Fruit fly (Drosophila melanogaster) whole organism, embryonic: ENCODE results near the gene betaGlu.

Source experiments
- Bgb ChIP-seq: fragments of 200-800 bp; sonication (Bioruptor generic); IDR thresholded peaks from 2 replicates; pipeline ENCODE4 v1.3.6; 2022; ENCODE audit warnings: missing biosample characterization, missing genetic modification characterization; ENCODE audit not compliant: partially characterized antibody
- CG10431 ChIP-seq: fragments of 200-800 bp; sonication (Bioruptor generic); optimal IDR thresholded peaks from 3 replicates; lab custom pipeline; 2018; ENCODE audit warnings: missing biosample characterization, mild to moderate bottlenecking, missing genetic modification characterization
- CG11247 ChIP-seq: fragments of 200-800 bp; sonication (Bioruptor generic); IDR thresholded peaks from 2 replicates; pipeline ENCODE4 v1.3.6; 2022; ENCODE audit warnings: missing biosample characterization, missing genetic modification characterization
- CG11456 ChIP-seq: fragments of 200-800 bp; sonication (Bioruptor generic); IDR thresholded peaks from 3 replicates; pipeline ENCODE4 v1.3.6; 2022; ENCODE audit warnings: missing biosample characterization, missing genetic modification characterization
- CG11723 ChIP-seq: fragments of 200-800 bp; sonication (Bioruptor generic); optimal IDR thresholded peaks from 2 replicates; lab custom pipeline; 2017; ENCODE audit warnings: missing biosample characterization, mild to moderate bottlenecking, missing genetic modification characterization
- CG12299 ChIP-seq: fragments of 200-800 bp; sonication (Bioruptor generic); optimal IDR thresholded peaks from 2 replicates; lab custom pipeline; 2018; ENCODE audit warnings: missing biosample characterization, mild to moderate bottlenecking, missing genetic modification characterization
- CG13775 ChIP-seq: fragments of 200-800 bp; sonication (Bioruptor generic); optimal IDR thresholded peaks from 3 replicates; lab custom pipeline; 2017; ENCODE audit warnings: missing biosample characterization, mild to moderate bottlenecking, missing genetic modification characterization
- CG14667 ChIP-seq: fragments of 200-800 bp; sonication (Bioruptor generic); IDR thresholded peaks from 2 replicates; pipeline ENCODE4 v1.3.6; 2022; ENCODE audit warnings: missing biosample characterization, missing genetic modification characterization
- CG17361 ChIP-seq: fragments of 200-800 bp; sonication (Bioruptor generic); IDR thresholded peaks from 3 replicates; pipeline ENCODE4 v1.3.6; 2022; ENCODE audit warnings: missing biosample characterization, missing genetic modification characterization
- CG17385 ChIP-seq: fragments of 200-800 bp; sonication (Bioruptor generic); optimal IDR thresholded peaks from 3 replicates; lab custom pipeline; 2018; ENCODE audit warnings: missing biosample characterization, mild to moderate bottlenecking, missing genetic modification characterization
- CG2129 ChIP-seq: fragments of 200-800 bp; sonication (Bioruptor generic); IDR thresholded peaks from 2 replicates; pipeline ENCODE4 v1.3.6; 2022; ENCODE audit warnings: missing biosample characterization, missing genetic modification characterization; ENCODE audit not compliant: partially characterized antibody
- CG30431 ChIP-seq: fragments of 200-800 bp; sonication (Bioruptor generic); optimal IDR thresholded peaks from 2 replicates; lab custom pipeline; 2017; ENCODE audit warnings: missing biosample characterization, missing genetic modification characterization
- CG4282 ChIP-seq: fragments of 200-800 bp; sonication (Bioruptor generic); optimal IDR thresholded peaks from 2 replicates; lab custom pipeline; 2016; ENCODE audit warnings: missing biosample characterization, missing genetic modification characterization
- CG6813 ChIP-seq: fragments of 200-800 bp; sonication (Bioruptor generic); optimal IDR thresholded peaks from 2 replicates; lab custom pipeline; 2017; ENCODE audit warnings: missing biosample characterization, missing genetic modification characterization, mild to moderate bottlenecking, moderate library complexity, missing genetic modification reagents
- CG8089 ChIP-seq: fragments of 200-800 bp; sonication (Bioruptor generic); optimal IDR thresholded peaks from 3 replicates; lab custom pipeline; 2016; ENCODE audit warnings: missing biosample characterization, missing genetic modification characterization
- CG9932 ChIP-seq: fragments of 200-800 bp; sonication (Bioruptor generic); IDR thresholded peaks from 2 replicates; pipeline ENCODE4 v1.3.6; 2022; ENCODE audit warnings: missing biosample characterization, missing genetic modification characterization
- CTCF ChIP-seq: fragments of 200-800 bp; sonication (Bioruptor generic); optimal IDR thresholded peaks from 2 replicates; lab custom pipeline; 2017; ENCODE audit warnings: missing biosample characterization, mild to moderate bottlenecking, missing genetic modification characterization, moderate library complexity
- Chrac-16 ChIP-seq: fragments of 200-800 bp; sonication (Bioruptor generic); optimal IDR thresholded peaks from 3 replicates; lab custom pipeline; 2016; ENCODE audit warnings: missing biosample characterization, missing genetic modification characterization
- Dbx ChIP-seq: fragments of 200-800 bp; sonication (Bioruptor generic); IDR thresholded peaks from 3 replicates; pipeline ENCODE4 v1.3.6; 2022; ENCODE audit warnings: missing biosample characterization, missing genetic modification characterization
- Dll ChIP-seq: fragments of 200-800 bp; sonication (Bioruptor generic); IDR thresholded peaks from 4 replicates; pipeline ENCODE4 v1.3.6; 2022; ENCODE audit warnings: missing biosample characterization, missing genetic modification characterization; ENCODE audit not compliant: partially characterized antibody
- Ets97D ChIP-seq: fragments of 200-800 bp; sonication (Bioruptor generic); optimal IDR thresholded peaks from 3 replicates; lab custom pipeline; 2016; ENCODE audit warnings: missing biosample characterization, missing genetic modification characterization
- Jarid2 ChIP-seq: fragments of 200-800 bp; sonication (Bioruptor generic); optimal IDR thresholded peaks from 3 replicates; lab custom pipeline; 2017; ENCODE audit warnings: mild to moderate bottlenecking, missing biosample characterization, missing genetic modification reagents, missing genetic modification characterization
- MBD-R2 ChIP-seq: fragments of 200-800 bp; sonication (Bioruptor generic); IDR thresholded peaks from 2 replicates; pipeline ENCODE4 v1.3.6; 2022; ENCODE audit warnings: missing biosample characterization, missing genetic modification characterization
- Mad ChIP-seq: fragments of 200-800 bp; sonication (Bioruptor generic); optimal IDR thresholded peaks from 2 replicates; lab custom pipeline; 2016; ENCODE audit warnings: missing biosample characterization, missing genetic modification characterization
- Nf-YA ChIP-seq: fragments of 200-800 bp; sonication (Bioruptor generic); IDR thresholded peaks from 2 replicates; pipeline ENCODE4 v1.3.6; 2022; ENCODE audit warnings: missing biosample characterization, missing genetic modification characterization
- Nf-YC ChIP-seq: fragments of 200-800 bp; optimal IDR thresholded peaks from 3 replicates; lab custom pipeline; 2019; ENCODE audit warnings: missing biosample characterization, mild to moderate bottlenecking, missing genetic modification characterization, moderate library complexity
- Scr ChIP-seq: fragments of 200-800 bp; sonication (Bioruptor generic); IDR thresholded peaks from 2 replicates; pipeline ENCODE4 v1.3.6; 2022; ENCODE audit warnings: missing biosample characterization, missing genetic modification characterization; ENCODE audit not compliant: partially characterized antibody
- Spps ChIP-seq: fragments of 200-800 bp; sonication (Bioruptor generic); optimal IDR thresholded peaks from 2 replicates; lab custom pipeline; 2018; ENCODE audit warnings: missing biosample characterization, mild to moderate bottlenecking, missing genetic modification characterization
- Taf1 ChIP-seq: fragments of 200-800 bp; sonication (Bioruptor generic); IDR thresholded peaks from 2 replicates; pipeline ENCODE4 v1.3.6; 2022; ENCODE audit warnings: missing biosample characterization, missing genetic modification characterization
- Tbp ChIP-seq: fragments of >200 bp; optimal IDR thresholded peaks from 2 replicates; lab custom pipeline; 2018; ENCODE audit warnings: missing biosample characterization, missing genetic modification characterization
- aop ChIP-seq: fragments of 200-800 bp; sonication (Bioruptor generic); IDR thresholded peaks from 2 replicates; pipeline ENCODE4 v1.3.6; 2022; ENCODE audit warnings: missing biosample characterization, missing genetic modification characterization
- az2 ChIP-seq: fragments of 200-800 bp; sonication (Bioruptor generic); optimal IDR thresholded peaks from 3 replicates; lab custom pipeline; 2016; ENCODE audit warnings: missing biosample characterization, missing genetic modification characterization
- bigmax ChIP-seq: fragments of 200-800 bp; sonication (Bioruptor generic); optimal IDR thresholded peaks from 2 replicates; lab custom pipeline; 2018; ENCODE audit warnings: missing biosample characterization, mild to moderate bottlenecking, missing genetic modification characterization
- croc ChIP-seq: fragments of 200-800 bp; sonication (Bioruptor generic); conservative IDR thresholded peaks from 3 replicates; pipeline ENCODE4 v1.3.6; 2022; ENCODE audit warnings: missing biosample characterization, missing genetic modification characterization
- crol ChIP-seq: fragments of 200-800 bp; sonication (Bioruptor generic); IDR thresholded peaks from 2 replicates; pipeline ENCODE4 v1.3.6; 2022; ENCODE audit warnings: missing biosample characterization, missing genetic modification characterization
- ewg ChIP-seq: fragments of 200-800 bp; sonication (Bioruptor generic); optimal IDR thresholded peaks from 3 replicates; lab custom pipeline; 2017; ENCODE audit warnings: mild to moderate bottlenecking, missing biosample characterization, missing genetic modification reagents, missing genetic modification characterization
- gsb ChIP-seq: fragments of 200-800 bp; sonication (Bioruptor generic); IDR thresholded peaks from 2 replicates; pipeline ENCODE4 v1.3.6; 2022; ENCODE audit warnings: missing biosample characterization, missing genetic modification characterization
- hkb ChIP-seq, 2 experiments: fragments of 200-800 bp in 1 of 2; fragments of >200 bp in 1 of 2; sonication (Bioruptor generic) in 1 of 2; IDR thresholded peaks in 1 of 2; optimal IDR thresholded peaks in 1 of 2; 2 replicates each; pipeline versions ENCODE4 v1.3.6 to Lab custom; 2017 to 2022; ENCODE audit warnings: missing biosample characterization in 1 of 2, missing genetic modification characterization in 1 of 2
- jing ChIP-seq: fragments of 200-800 bp; sonication (Bioruptor generic); optimal IDR thresholded peaks from 2 replicates; lab custom pipeline; 2018; ENCODE audit warnings: missing biosample characterization, mild to moderate bottlenecking, missing genetic modification characterization
- kah ChIP-seq: fragments of 200-800 bp; sonication (Bioruptor generic); optimal IDR thresholded peaks from 2 replicates; lab custom pipeline; 2018; ENCODE audit warnings: missing biosample characterization, mild to moderate bottlenecking, missing genetic modification characterization
- mirr ChIP-seq: fragments of 200-800 bp; sonication (Bioruptor generic); optimal IDR thresholded peaks from 3 replicates; lab custom pipeline; 2018; ENCODE audit warnings: missing biosample characterization, mild to moderate bottlenecking, missing genetic modification characterization
- nerfin-2 ChIP-seq: fragments of 200-800 bp; sonication (Bioruptor generic); IDR thresholded peaks from 2 replicates; pipeline ENCODE4 v1.3.6; 2022; ENCODE audit warnings: missing biosample characterization, missing genetic modification characterization; ENCODE audit not compliant: partially characterized antibody
- nmo ChIP-seq: fragments of 200-800 bp; sonication (Bioruptor generic); optimal IDR thresholded peaks from 2 replicates; lab custom pipeline; 2018; ENCODE audit warnings: missing biosample characterization, mild to moderate bottlenecking, missing genetic modification characterization, moderate library complexity
- peb ChIP-seq: fragments of 200-800 bp; sonication (Bioruptor generic); IDR thresholded peaks from 2 replicates; pipeline ENCODE4 v1.3.6; 2022; ENCODE audit warnings: missing biosample characterization, missing genetic modification characterization
- phol ChIP-seq: fragments of 200-800 bp; sonication (Bioruptor generic); optimal IDR thresholded peaks from 3 replicates; lab custom pipeline; 2018; ENCODE audit warnings: missing biosample characterization, mild to moderate bottlenecking, missing genetic modification characterization, moderate library complexity
- pnt ChIP-seq: fragments of 200-800 bp; sonication (Bioruptor generic); optimal IDR thresholded peaks from 3 replicates; lab custom pipeline; 2016; ENCODE audit warnings: missing biosample characterization, missing genetic modification characterization
- prd ChIP-seq, 3 experiments: fragments of >200 bp in 2 of 3; fragments of 200-800 bp in 1 of 3; sonication (Bioruptor generic) in 1 of 3; optimal IDR thresholded peaks in 2 of 3; IDR thresholded peaks in 1 of 3; 2 replicates in 2 of 3; 3 replicates in 1 of 3; pipeline versions ENCODE4 v1.3.6 to Lab custom; 2017 to 2022; ENCODE audit warnings: missing biosample characterization in 1 of 3, missing genetic modification characterization in 1 of 3
- ssp ChIP-seq: fragments of 200-800 bp; sonication (Bioruptor generic); IDR thresholded peaks from 2 replicates; pipeline ENCODE4 v1.3.6; 2022; ENCODE audit warnings: missing biosample characterization, missing genetic modification characterization
- tio ChIP-seq: fragments of 200-800 bp; sonication (Bioruptor generic); optimal IDR thresholded peaks from 2 replicates; lab custom pipeline; 2017; ENCODE audit warnings: missing biosample characterization, missing genetic modification characterization, inconsistent platforms
- vvl ChIP-seq: fragments of 200-800 bp; sonication (Bioruptor generic); IDR thresholded peaks from 2 replicates; pipeline ENCODE4 v1.3.6; 2022; ENCODE audit warnings: missing biosample characterization, missing genetic modification characterization

Gene betaGlu

DNA sequence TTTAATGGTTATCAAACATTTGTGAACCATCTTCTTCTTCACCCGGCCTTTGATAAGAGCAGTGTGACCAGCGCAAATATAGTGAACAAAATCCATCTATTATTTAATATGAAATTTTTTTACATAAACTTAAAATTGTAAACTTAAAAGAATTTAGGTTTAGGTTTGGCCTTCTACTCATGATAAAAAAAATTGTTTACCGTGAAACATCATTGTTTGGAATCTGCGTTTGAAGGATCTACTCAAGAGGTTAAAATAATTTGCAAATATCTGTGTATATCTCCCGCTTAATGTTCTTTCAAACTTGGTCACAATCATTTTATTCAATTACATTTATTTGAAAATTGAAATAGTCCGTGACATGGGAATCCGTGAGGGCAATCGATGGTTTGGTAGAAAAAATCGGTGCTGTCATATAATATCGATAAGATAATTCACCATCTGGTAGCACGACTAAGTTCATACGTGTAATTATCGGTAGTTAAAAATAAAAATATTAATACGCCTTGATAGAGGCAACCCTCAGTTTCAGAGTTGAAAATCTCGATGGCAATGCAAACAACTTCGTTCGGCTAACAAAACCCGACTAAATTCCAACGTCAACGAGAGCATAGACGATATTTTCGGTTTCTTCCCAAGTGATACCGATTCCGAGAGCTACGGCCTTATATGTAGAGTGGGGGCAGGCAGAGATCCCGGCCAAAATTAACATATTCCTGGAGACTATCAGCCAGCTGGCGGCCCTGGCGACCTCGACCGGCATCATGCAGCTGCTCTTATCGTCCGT lies at the start of gene betaGlu, which contains the start of gene sip3 (continued):
- TF ChIP-seq ssp (GFP tag; lab: Robert Waterston, UW), result no peak
- no peak for TF ChIP-seq croc
- peak; percentile 92 for TF ChIP-seq Bgb
- peak; percentile 75; the same call in 2 of the 3 replicates for TF ChIP-seq CG17361 (GFP tag; lab: Robert Waterston, UW)
- no peak for TF ChIP-seq Dbx (GFP tag; lab: Robert Waterston, UW)
- TF ChIP-seq mirr (GFP tag; lab: Kevin White, UChicago), result no peak
- TF ChIP-seq CG10431 (GFP tag; lab: Kevin White, UChicago), result no peak
- no peak for TF ChIP-seq tio
- no peak for TF ChIP-seq bigmax (GFP tag; lab: Kevin White, UChicago)
- TF ChIP-seq CTCF, result no peak
- peak; percentile 96 for TF ChIP-seq CG17385 (GFP tag; lab: Kevin White, UChicago)
- TF ChIP-seq Taf1, result no peak
- no peak for TF ChIP-seq vvl (GFP tag; lab: Robert Waterston, UW)
- TF ChIP-seq Dll (GFP tag; lab: Robert Waterston, UW), result peak; percentile 91
- TF ChIP-seq CG11247 (GFP tag; lab: Robert Waterston, UW), result no peak
- TF ChIP-seq CG14667 (GFP tag; lab: Robert Waterston, UW), result no peak
- no peak for TF ChIP-seq Nf-YA
- TF ChIP-seq CG6813, result no peak
- no peak for TF ChIP-seq CG8089
- TF ChIP-seq kah, result no peak
- TF ChIP-seq peb (GFP tag; lab: Robert Waterston, UW), result no peak
- TF ChIP-seq CG4282 (GFP tag; lab: Kevin White, UChicago), result no peak
- peak; percentile 91 for TF ChIP-seq nerfin-2
- peak; percentile 48; the same call in 1 of the 2 replicates for TF ChIP-seq CG9932 (GFP tag; lab: Robert Waterston, UW)
- no peak for TF ChIP-seq CG11456 (GFP tag; lab: Robert Waterston, UW)
- TF ChIP-seq hkb (optimal IDR thresholded peaks at IDR 0.05; lab: Kevin White, UChicago), result no peak
- no peak for TF ChIP-seq hkb (GFP tag; IDR thresholded peaks at IDR 0.05; lab: Robert Waterston, UW)
- TF ChIP-seq Mad (GFP tag; lab: Kevin White, UChicago), result no peak
- peak; percentile 23 for TF ChIP-seq CG12299 (tag; lab: Kevin White, UChicago)
- no peak for TF ChIP-seq Jarid2 (GFP tag; lab: Kevin White, UChicago)
- no peak for TF ChIP-seq Spps (tag; lab: Kevin White, UChicago)
- no peak for TF ChIP-seq jing
- TF ChIP-seq phol, result peak; percentile 34
- no peak for TF ChIP-seq prd (optimal IDR thresholded peaks at IDR 0.05; lab: Kevin White, UChicago)
- TF ChIP-seq prd (GFP tag; IDR thresholded peaks at IDR 0.05; lab: Robert Waterston, UW), result no peak
- TF ChIP-seq CG13775 (GFP tag; lab: Kevin White, UChicago), result peak; percentile 19
- TF ChIP-seq CG30431 (GFP tag; lab: Kevin White, UChicago), result no peak
- no peak for TF ChIP-seq pnt (GFP tag; lab: Kevin White, UChicago)
- no peak for TF ChIP-seq gsb (GFP tag; lab: Robert Waterston, UW)
- peak; percentile 40 for TF ChIP-seq Nf-YC (tag; lab: Kevin White, UChicago)
- TF ChIP-seq MBD-R2 (GFP tag; lab: Robert Waterston, UW), result peak; percentile 32
- no peak for TF ChIP-seq az2 (GFP tag; lab: Kevin White, UChicago)
- peak; percentile 62 for TF ChIP-seq CG2129 (GFP tag; lab: Robert Waterston, UW)
- TF ChIP-seq nmo (GFP tag; lab: Kevin White, UChicago), result peak; percentile 59
- TF ChIP-seq Ets97D (GFP tag; lab: Kevin White, UChicago), result peak; percentile 47
- no peak for TF ChIP-seq CG11723
- no peak for TF ChIP-seq Tbp (GFP tag; lab: Kevin White, UChicago)
- peak; percentile 93 for TF ChIP-seq Scr (GFP tag; lab: Robert Waterston, UW)
- no peak for TF ChIP-seq Chrac-16 (GFP tag; lab: Kevin White, UChicago)
- TF ChIP-seq crol (GFP tag; lab: Robert Waterston, UW), result no peak
- TF ChIP-seq aop (GFP tag; lab: Robert Waterston, UW), result no peak
- TF ChIP-seq ewg (GFP tag; lab: Kevin White, UChicago), result no peak
